Worm (Caenorhabditis elegans): Measurements from ENCODE around the gene K01A2.10.

- no peak for TF ChIP-seq ref-1 (GFP tag; conservative IDR thresholded peaks at IDR 0.05)
- TF ChIP-seq flt-1 (GFP tag; IDR thresholded peaks at IDR 0.05): no peak
- no peak for TF ChIP-seq cog-1 (tag; optimal IDR thresholded peaks at IDR 0.05)
- TF ChIP-seq klf-2 (GFP tag; conservative IDR thresholded peaks at IDR 0.05): no peak
- no peak for TF ChIP-seq tab-1 (GFP tag; IDR thresholded peaks at IDR 0.05)
- no peak for TF ChIP-seq med-1 (GFP tag; optimal IDR thresholded peaks at IDR 0.05; ENCODE audit: insufficient read depth)
These were observed 44.3 kb downstream of the K01A2.10 start, which contains the start of gene B0432.8 for ce11 chrII:278636-279035.
